Fruit fly (Drosophila melanogaster) whole organism, embryonic: ENCODE data around the gene Cyp309a1.

Source experiments
- Atf-2 ChIP-seq: fragments of 200-800 bp; sonication (Bioruptor generic); optimal IDR thresholded peaks from 2 replicates; lab custom pipeline; 2016; ENCODE audit warnings: missing biosample characterization, missing genetic modification characterization
- CG10462 ChIP-seq: fragments of 200-800 bp; sonication (Bioruptor generic); optimal IDR thresholded peaks from 2 replicates; lab custom pipeline; 2016; ENCODE audit warnings: missing biosample characterization, missing genetic modification characterization
- CG11085 ChIP-seq: fragments of 200-800 bp; sonication (Bioruptor generic); IDR thresholded peaks from 2 replicates; pipeline ENCODE4 v1.3.6; 2022; ENCODE audit warnings: missing biosample characterization, missing genetic modification characterization
- CG12299 ChIP-seq: fragments of 200-800 bp; sonication (Bioruptor generic); optimal IDR thresholded peaks from 2 replicates; lab custom pipeline; 2018; ENCODE audit warnings: missing biosample characterization, mild to moderate bottlenecking, missing genetic modification characterization
- CG13624 ChIP-seq: fragments of 200-800 bp; sonication (Bioruptor generic); optimal IDR thresholded peaks from 2 replicates; lab custom pipeline; 2016; ENCODE audit warnings: missing biosample characterization, missing genetic modification characterization
- CG14014 ChIP-seq: fragments of 200-800 bp; sonication (Bioruptor generic); IDR thresholded peaks from 2 replicates; pipeline ENCODE4 v1.3.6; 2022; ENCODE audit warnings: missing biosample characterization, missing genetic modification characterization
- CG17361 ChIP-seq: fragments of 200-800 bp; sonication (Bioruptor generic); IDR thresholded peaks from 3 replicates; pipeline ENCODE4 v1.3.6; 2022; ENCODE audit warnings: missing biosample characterization, missing genetic modification characterization
- CG18262 ChIP-seq: fragments of 200-800 bp; optimal IDR thresholded peaks from 3 replicates; lab custom pipeline; 2019; ENCODE audit warnings: missing biosample characterization, mild to moderate bottlenecking, missing genetic modification characterization, moderate library complexity
- CG1832 ChIP-seq: fragments of 200-800 bp; sonication (Bioruptor generic); optimal IDR thresholded peaks from 2 replicates; lab custom pipeline; 2017; ENCODE audit warnings: missing biosample characterization, mild to moderate bottlenecking, missing genetic modification characterization, inconsistent platforms
- CG3995 ChIP-seq: fragments of 200-800 bp; sonication (Bioruptor generic); optimal IDR thresholded peaks from 3 replicates; lab custom pipeline; 2016; ENCODE audit warnings: missing biosample characterization, missing genetic modification characterization
- CG4617 ChIP-seq: fragments of 200-800 bp; sonication (Bioruptor generic); optimal IDR thresholded peaks from 3 replicates; lab custom pipeline; 2016; ENCODE audit warnings: missing biosample characterization, missing genetic modification characterization, borderline replicate concordance
- CG7271 ChIP-seq: fragments of 200-800 bp; sonication (Bioruptor generic); optimal IDR thresholded peaks from 2 replicates; lab custom pipeline; 2018; ENCODE audit warnings: missing biosample characterization, mild to moderate bottlenecking, missing genetic modification characterization, moderate library complexity
- CG9215 ChIP-seq: fragments of 200-800 bp; sonication (Bioruptor generic); IDR thresholded peaks from 2 replicates; pipeline ENCODE4 v1.3.6; 2022; ENCODE audit warnings: missing biosample characterization, missing genetic modification characterization
- CG9437 ChIP-seq: fragments of 200-800 bp; sonication (Bioruptor generic); optimal IDR thresholded peaks from 2 replicates; lab custom pipeline; 2018; ENCODE audit warnings: missing biosample characterization, mild to moderate bottlenecking, missing genetic modification characterization
- CG9609 ChIP-seq: fragments of 200-800 bp; sonication (Bioruptor generic); optimal IDR thresholded peaks from 3 replicates; lab custom pipeline; 2016; ENCODE audit warnings: missing biosample characterization, missing genetic modification characterization
- Camta ChIP-seq: fragments of 200-800 bp; sonication (Bioruptor generic); optimal IDR thresholded peaks from 2 replicates; lab custom pipeline; 2016; ENCODE audit warnings: missing biosample characterization, missing genetic modification characterization
- CoRest ChIP-seq: fragments of 200-800 bp; sonication (Bioruptor generic); optimal IDR thresholded peaks from 3 replicates; lab custom pipeline; 2018; ENCODE audit warnings: missing biosample characterization, mild to moderate bottlenecking, missing genetic modification characterization, moderate library complexity
- D19B ChIP-seq: fragments of 200-800 bp; sonication (Bioruptor generic); optimal IDR thresholded peaks from 2 replicates; lab custom pipeline; 2017; ENCODE audit warnings: missing biosample characterization, mild to moderate bottlenecking, missing genetic modification characterization
- H15 ChIP-seq: fragments of 200-800 bp; sonication (Bioruptor generic); IDR thresholded peaks from 3 replicates; pipeline ENCODE4 v1.3.6; 2022; ENCODE audit warnings: missing biosample characterization, missing genetic modification characterization
- Lim3 ChIP-seq: fragments of 200-800 bp; sonication (Bioruptor generic); IDR thresholded peaks from 2 replicates; pipeline ENCODE4 v1.3.6; 2022; ENCODE audit warnings: missing biosample characterization, missing genetic modification characterization
- Nf-YC ChIP-seq: fragments of 200-800 bp; optimal IDR thresholded peaks from 3 replicates; lab custom pipeline; 2019; ENCODE audit warnings: missing biosample characterization, mild to moderate bottlenecking, missing genetic modification characterization, moderate library complexity
- Rfx ChIP-seq: fragments of 200-800 bp; sonication (Bioruptor generic); IDR thresholded peaks from 2 replicates; pipeline ENCODE4 v1.3.6; 2022; ENCODE audit warnings: missing biosample characterization, missing genetic modification characterization
- TFAM ChIP-seq: fragments of 200-800 bp; sonication (Bioruptor generic); optimal IDR thresholded peaks from 2 replicates; lab custom pipeline; 2017; ENCODE audit warnings: missing biosample characterization, missing genetic modification characterization, inconsistent platforms
- Taf1 ChIP-seq: fragments of 200-800 bp; sonication (Bioruptor generic); IDR thresholded peaks from 2 replicates; pipeline ENCODE4 v1.3.6; 2022; ENCODE audit warnings: missing biosample characterization, missing genetic modification characterization
- YL-1 ChIP-seq: fragments of 200-800 bp; sonication (Bioruptor generic); optimal IDR thresholded peaks from 3 replicates; lab custom pipeline; 2017; ENCODE audit warnings: missing biosample characterization, mild to moderate bottlenecking, missing genetic modification characterization
- aop ChIP-seq: fragments of 200-800 bp; sonication (Bioruptor generic); IDR thresholded peaks from 2 replicates; pipeline ENCODE4 v1.3.6; 2022; ENCODE audit warnings: missing biosample characterization, missing genetic modification characterization
- crc ChIP-seq: fragments of 200-800 bp; sonication (Bioruptor generic); optimal IDR thresholded peaks from 2 replicates; lab custom pipeline; 2016; ENCODE audit warnings: missing biosample characterization, missing genetic modification characterization
- da ChIP-seq: fragments of 200-800 bp; sonication (Bioruptor generic); optimal IDR thresholded peaks from 2 replicates; lab custom pipeline; 2016; ENCODE audit warnings: missing biosample characterization, missing genetic modification characterization
- exex ChIP-seq: fragments of 200-800 bp; sonication (Bioruptor generic); optimal IDR thresholded peaks from 4 replicates; lab custom pipeline; 2018; ENCODE audit warnings: missing biosample characterization, mild to moderate bottlenecking, missing genetic modification characterization, moderate library complexity
- fru ChIP-seq: fragments of >200 bp; optimal IDR thresholded peaks from 2 replicates; lab custom pipeline; 2017
- grn ChIP-seq: fragments of 200-800 bp; sonication (Bioruptor generic); optimal IDR thresholded peaks from 3 replicates; lab custom pipeline; 2017; ENCODE audit warnings: missing biosample characterization, missing genetic modification characterization
- hth ChIP-seq: fragments of >200 bp; optimal IDR thresholded peaks from 2 replicates; lab custom pipeline; 2017; ENCODE audit warnings: inconsistent platforms
- lola ChIP-seq, 3 experiments: fragments of >200 bp in 2 of 3; fragments of 200-800 bp in 1 of 3; sonication (Bioruptor generic) in 1 of 3; optimal IDR thresholded peaks; 2 replicates each; lab custom pipeline; 2017 to 2019; ENCODE audit warnings: missing biosample characterization in 3 of 3, missing genetic modification characterization in 3 of 3, mild to moderate bottlenecking in 1 of 3, moderate library complexity in 1 of 3
- maf-S ChIP-seq: fragments of 200-800 bp; sonication (Bioruptor generic); optimal IDR thresholded peaks from 2 replicates; lab custom pipeline; 2016; ENCODE audit warnings: missing biosample characterization, missing genetic modification characterization
- mirr ChIP-seq: fragments of 200-800 bp; sonication (Bioruptor generic); optimal IDR thresholded peaks from 3 replicates; lab custom pipeline; 2018; ENCODE audit warnings: missing biosample characterization, mild to moderate bottlenecking, missing genetic modification characterization
- pfk ChIP-seq: fragments of 200-800 bp; sonication (Bioruptor generic); optimal IDR thresholded peaks from 2 replicates; lab custom pipeline; 2018; ENCODE audit warnings: missing biosample characterization, mild to moderate bottlenecking, missing genetic modification characterization, moderate library complexity
- salm ChIP-seq: fragments of 200-800 bp; sonication (Bioruptor generic); optimal IDR thresholded peaks from 2 replicates; lab custom pipeline; 2018; ENCODE audit warnings: missing biosample characterization, mild to moderate bottlenecking, missing genetic modification characterization
- schlank ChIP-seq: fragments of 200-800 bp; sonication (Bioruptor generic); optimal IDR thresholded peaks from 2 replicates; lab custom pipeline; 2018; ENCODE audit warnings: missing biosample characterization, mild to moderate bottlenecking, missing genetic modification characterization
- sisA ChIP-seq: fragments of 200-800 bp; sonication (Bioruptor generic); IDR thresholded peaks from 2 replicates; pipeline ENCODE4 v1.3.6; 2022; ENCODE audit warnings: missing biosample characterization, missing genetic modification characterization
- stwl ChIP-seq: fragments of 200-800 bp; sonication (Bioruptor generic); optimal IDR thresholded peaks from 3 replicates; lab custom pipeline; 2018; ENCODE audit warnings: missing biosample characterization, mild to moderate bottlenecking, missing genetic modification characterization, moderate library complexity
- trem ChIP-seq: fragments of 200-800 bp; optimal IDR thresholded peaks from 3 replicates; lab custom pipeline; 2019; ENCODE audit warnings: missing biosample characterization, mild to moderate bottlenecking, missing genetic modification characterization, moderate library complexity
- usp ChIP-seq: fragments of >200 bp; optimal IDR thresholded peaks from 2 replicates; lab custom pipeline; 2017; ENCODE audit warnings: missing biosample characterization, missing genetic modification characterization
- wek ChIP-seq: fragments of 200-800 bp; sonication (Bioruptor generic); optimal IDR thresholded peaks from 3 replicates; lab custom pipeline; 2018; ENCODE audit warnings: missing biosample characterization, mild to moderate bottlenecking, missing genetic modification characterization, moderate library complexity
- zen2 ChIP-seq: fragments of 200-800 bp; sonication (Bioruptor generic); IDR thresholded peaks from 3 replicates; pipeline ENCODE4 v1.3.6; 2022; ENCODE audit warnings: missing biosample characterization, missing genetic modification characterization; ENCODE audit not compliant: partially characterized antibody
- zfh1 ChIP-seq: fragments of 200-800 bp; sonication (Bioruptor generic); IDR thresholded peaks from 3 replicates; pipeline ENCODE4 v1.3.6; 2022; ENCODE audit warnings: missing biosample characterization, missing genetic modification characterization

Gene Cyp309a1

dm6 chr2L:2564758-2565157 is at the start of gene Cyp309a1:
Gene Cyp309a1, minus strand, starts transcription at chr2L:2564830.
- no peak for TF ChIP-seq YL-1 (GFP tag; lab: Kevin White, UChicago)
- peak; percentile 4 for TF ChIP-seq mirr (GFP tag; lab: Kevin White, UChicago)
- TF ChIP-seq exex (tag; lab: Kevin White, UChicago), result peak; percentile 74
- TF ChIP-seq CoRest (tag; lab: Kevin White, UChicago), result no peak
- TF ChIP-seq pfk (GFP tag; lab: Kevin White, UChicago), result peak; percentile 15
- TF ChIP-seq grn (GFP tag; lab: Kevin White, UChicago), result peak; percentile 23

dm6 chr2L:2609694-2610093 is 45.1 kb upstream of the Cyp309a1 start, which contains the start of gene CG15395:
Gene CG15395, plus strand, starts transcription at chr2L:2609994.
- TF ChIP-seq mirr (GFP tag; lab: Kevin White, UChicago) (no peak), Nf-YC (tag; lab: Kevin White, UChicago) (no peak), CG17361 (GFP tag; lab: Robert Waterston, UW) (no peak), CG7271 (no peak), aop (GFP tag; lab: Robert Waterston, UW) (no peak), Rfx (GFP tag; lab: Robert Waterston, UW) (no peak), usp (GFP tag; lab: Kevin White, UChicago) (no peak), wek (GFP tag; lab: Kevin White, UChicago) (no peak), trem (tag; lab: Kevin White, UChicago) (no peak), CG12299 (tag; lab: Kevin White, UChicago) (no peak), Lim3 (no peak), schlank (tag; lab: Kevin White, UChicago) (no peak)

dm6 chr2L:2606725-2607124 is 42.1 kb upstream of the Cyp309a1 start:
- no peak for TF ChIP-seq CG9215 (GFP tag; lab: Robert Waterston, UW)
- no peak for TF ChIP-seq crc (GFP tag; lab: Kevin White, UChicago)
- TF ChIP-seq D19B (GFP tag; lab: Kevin White, UChicago), result peak; percentile 1
- no peak for TF ChIP-seq CG9609

- TF ChIP-seq H15, result 0 out of 3 replicates have a peak, but pooled peaks have one; percentile 26
- TF ChIP-seq CG11085 (GFP tag; lab: Robert Waterston, UW), result 0 out of 2 replicates have a peak, but pooled peaks have one; percentile 35
- no peak for TF ChIP-seq stwl
- no peak for TF ChIP-seq salm (tag; lab: Kevin White, UChicago)
These were observed 26.9 kb upstream of the Cyp309a1 start, which contains the start of gene CG15394 for dm6 chr2L:2591569-2591968. Gene CG15394, plus strand, starts transcription at chr2L:2591869.

dm6 chr2L:2585285-2585684 is 20.7 kb upstream of the Cyp309a1 start, which contains the start of gene Drp1:
Gene Drp1, minus strand, starts transcription at chr2L:2585430.
- TF ChIP-seq CG3995 (GFP tag; lab: Kevin White, UChicago) (peak; percentile 5), Atf-2 (GFP tag; lab: Kevin White, UChicago) (peak; percentile 18), CG18262 (tag; lab: Kevin White, UChicago) (no peak), TFAM (no peak), zen2 (GFP tag; lab: Robert Waterston, UW) (peak; percentile 61; the same call in 2 of the 3 replicates), CG4617 (GFP tag; lab: Kevin White, UChicago) (peak; percentile 65), Taf1 (GFP tag; lab: Robert Waterston, UW) (no peak), CG13624 (GFP tag; lab: Kevin White, UChicago) (peak; percentile 50), salm (tag; lab: Kevin White, UChicago) (no peak), Camta (GFP tag; lab: Kevin White, UChicago) (peak; percentile 39), da (GFP tag; lab: Kevin White, UChicago) (peak; percentile 30), CG1832 (no peak), hth (lab: Kevin White, UChicago) (no peak), fru (lab: Kevin White, UChicago) (no peak), CG14014 (peak; percentile 47; the same call in 1 of the 2 replicates), CG9437 (GFP tag; lab: Kevin White, UChicago) (no peak), sisA (peak; percentile 63), maf-S (GFP tag; lab: Kevin White, UChicago) (peak; percentile 42), zfh1 (GFP tag; lab: Robert Waterston, UW) (peak; percentile 63; the same call in 1 of the 3 replicates), lola (GFP tag; optimal IDR thresholded peaks at IDR 0.05; lab: Kevin White, UChicago) (no peak), CG10462 (no peak)
